Fruit fly (Drosophila melanogaster): ENCODE results near the gene CG33107.

Gene CG33107

DNA sequence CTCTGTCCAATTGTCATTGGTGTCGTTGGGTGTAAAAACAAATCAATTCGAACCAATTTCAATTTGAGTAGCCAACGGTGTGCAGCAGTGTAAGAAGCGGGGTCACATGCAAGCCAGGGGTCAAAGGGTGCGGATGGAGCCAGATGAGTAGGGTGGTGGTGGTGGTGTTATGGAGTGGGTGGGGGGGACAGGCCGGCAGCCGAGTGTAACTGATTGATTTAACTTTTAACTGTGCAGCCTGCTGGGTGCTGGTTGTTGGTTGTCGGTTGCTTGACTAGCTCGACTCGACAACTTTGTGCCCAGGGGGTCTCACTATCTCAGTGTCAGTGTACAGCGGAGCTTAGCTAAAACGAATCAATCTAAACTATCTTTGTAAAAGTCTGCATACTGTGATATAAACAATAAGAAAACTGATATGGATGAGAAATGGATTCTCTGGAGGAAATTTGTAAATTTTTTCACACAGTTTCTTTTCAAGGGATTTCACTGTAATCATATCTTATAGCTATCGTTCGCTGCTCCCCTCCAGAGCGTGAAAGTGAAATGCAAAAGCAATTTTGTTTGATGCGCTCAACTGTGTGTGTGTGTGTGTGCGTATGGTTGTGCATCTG lies 12.9 kb upstream of the CG33107 start:
- TF ChIP-seq CTCF (optimal IDR thresholded peaks at IDR 0.05) = no peak
- no peak for TF ChIP-seq CG8478 (optimal IDR thresholded peaks at IDR 0.05)

DNA sequence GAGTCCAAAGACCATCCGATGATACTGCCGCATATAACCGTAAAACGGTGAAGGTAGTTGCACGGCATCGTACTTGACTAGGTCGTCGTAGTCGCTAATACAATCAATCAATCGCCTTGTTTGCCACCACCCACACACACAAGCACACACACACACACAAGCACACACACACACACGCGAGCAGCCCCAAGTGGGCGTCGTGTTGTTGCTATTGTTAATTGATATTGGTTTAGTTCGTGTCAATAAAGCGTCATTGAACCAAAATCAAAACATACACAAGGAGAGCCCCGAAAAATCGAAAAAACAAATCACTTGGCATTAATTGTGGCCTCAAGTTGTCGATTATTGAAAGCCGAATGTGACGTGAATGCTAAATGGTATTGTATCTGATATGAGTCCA lies 11.9 kb upstream of the CG33107 start:
- TF ChIP-seq CTCF (optimal IDR thresholded peaks at IDR 0.05) (no peak), CG8478 (optimal IDR thresholded peaks at IDR 0.05) (no peak)

DNA sequence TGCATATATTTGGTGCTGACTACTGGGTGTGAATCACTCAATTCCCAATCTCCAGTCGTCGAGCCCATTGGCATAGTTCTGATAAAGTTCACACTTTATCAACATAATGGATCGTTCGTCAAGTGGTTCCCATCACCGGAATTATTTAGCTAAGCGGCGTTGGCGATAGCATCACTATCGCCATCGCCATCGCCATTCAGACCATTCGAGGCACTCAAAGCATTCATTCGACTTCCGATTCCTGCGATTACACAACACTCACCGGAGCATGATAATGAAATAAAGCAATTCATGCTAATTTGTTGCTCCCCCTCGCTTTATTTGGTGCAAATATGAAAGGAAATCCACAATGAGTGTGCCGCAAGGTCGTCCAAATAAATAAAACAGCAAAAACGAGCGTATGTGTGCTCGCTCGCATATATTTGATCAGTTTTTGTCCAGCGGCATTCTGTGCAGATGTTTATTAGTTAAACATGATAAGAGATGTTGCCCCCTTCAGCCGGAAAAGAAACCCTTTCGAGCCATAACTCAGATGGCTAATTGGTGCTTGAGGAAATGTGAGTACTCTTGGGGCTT lies 10.9 kb upstream of the CG33107 start:
- TF ChIP-seq CG8478 (optimal IDR thresholded peaks at IDR 0.05) (no peak), CTCF (optimal IDR thresholded peaks at IDR 0.05) (no peak)

DNA sequence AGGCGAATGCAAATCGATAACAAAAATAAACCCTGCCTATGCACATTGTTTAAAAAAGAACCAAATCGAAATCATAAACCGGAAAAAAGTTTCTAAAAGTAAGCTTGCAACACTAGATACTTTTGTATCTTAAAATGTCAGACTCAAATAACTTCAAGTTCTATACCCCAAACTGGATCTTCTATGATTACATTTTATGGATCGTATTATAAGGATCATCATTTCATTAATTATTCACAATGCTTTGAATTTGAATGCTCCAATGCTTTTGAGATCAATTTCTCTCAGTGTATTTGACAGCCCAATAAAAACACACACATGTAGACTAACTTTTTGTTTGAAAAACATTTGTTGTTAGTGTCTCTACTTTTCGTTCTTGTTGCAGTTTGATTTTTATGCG lies 9.7 kb upstream of the CG33107 start:
- TF ChIP-seq CTCF (optimal IDR thresholded peaks at IDR 0.05) (no peak), CG8478 (optimal IDR thresholded peaks at IDR 0.05) (no peak)

DNA sequence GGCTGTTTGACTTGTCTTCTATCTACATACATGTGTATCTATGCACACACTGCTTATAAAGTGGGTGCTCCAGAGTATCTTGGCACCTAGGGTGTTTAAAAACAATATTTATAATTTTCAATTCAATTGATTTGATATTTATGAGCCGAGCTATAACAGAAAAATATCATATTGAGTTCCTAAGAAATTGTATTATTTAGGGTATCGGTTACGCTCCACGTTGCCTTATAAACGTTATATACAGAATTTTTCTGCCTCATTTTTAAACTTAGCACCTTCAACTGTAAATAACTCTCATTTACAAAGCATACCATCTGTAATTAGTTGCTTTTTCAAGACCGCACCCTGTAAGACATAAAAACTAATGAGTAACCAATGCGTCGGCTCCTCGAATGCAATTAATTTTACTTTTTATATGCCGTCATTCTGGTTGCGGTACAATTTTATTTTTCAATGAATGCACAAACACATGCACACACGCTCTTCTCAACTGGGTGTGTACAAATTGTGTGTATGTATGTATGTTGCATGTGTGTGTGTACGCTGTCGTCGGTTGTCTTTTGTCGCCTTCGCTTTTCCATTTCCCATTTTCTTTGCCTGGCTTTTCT lies 6.3 kb upstream of the CG33107 start:
- TF ChIP-seq CG8478 (optimal IDR thresholded peaks at IDR 0.05) (no peak), CTCF (optimal IDR thresholded peaks at IDR 0.05) (no peak)

DNA sequence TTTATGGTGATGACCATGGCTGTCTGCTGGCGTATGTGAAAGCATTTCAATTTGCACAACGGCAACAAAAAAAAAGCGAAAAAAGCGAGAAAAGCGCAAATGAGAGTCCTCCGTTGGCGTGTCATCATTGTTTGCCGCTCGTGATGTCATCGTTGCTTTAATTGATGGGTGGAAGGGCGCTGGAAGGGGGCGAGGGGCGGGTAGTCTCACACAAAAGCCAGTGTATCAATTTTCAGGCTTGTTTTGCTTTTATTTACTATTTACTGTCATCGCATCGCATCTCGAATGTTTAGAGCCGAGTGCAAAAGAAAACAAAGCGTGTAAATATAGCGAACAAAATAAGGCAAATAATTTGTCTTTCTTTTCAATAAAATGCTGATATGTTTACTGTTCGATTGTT lies 4.8 kb upstream of the CG33107 start:
- TF ChIP-seq CG8478 (optimal IDR thresholded peaks at IDR 0.05) (no peak), CTCF (optimal IDR thresholded peaks at IDR 0.05) (no peak)

DNA sequence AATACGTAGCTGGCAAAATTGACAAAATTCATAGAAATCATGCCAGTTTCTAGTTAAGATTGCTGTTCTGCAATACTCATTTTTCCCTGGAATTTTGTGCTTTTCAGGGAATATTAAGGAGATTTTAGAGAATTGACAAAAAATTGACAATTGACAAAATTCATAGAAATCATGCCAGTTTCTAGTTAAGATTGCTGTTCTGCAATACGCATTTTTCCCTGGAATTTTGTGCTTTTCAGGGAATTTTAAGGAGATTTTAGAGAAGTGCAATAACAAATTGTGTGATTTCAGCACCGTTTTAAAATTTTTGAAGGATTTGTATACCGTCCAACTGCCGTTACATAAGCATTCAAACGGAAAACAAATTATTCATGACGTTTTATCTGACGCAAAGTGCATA lies 4.2 kb upstream of the CG33107 start:
- TF ChIP-seq CTCF (optimal IDR thresholded peaks at IDR 0.05) = no peak
- TF ChIP-seq CG8478 (optimal IDR thresholded peaks at IDR 0.05) = no peak

DNA sequence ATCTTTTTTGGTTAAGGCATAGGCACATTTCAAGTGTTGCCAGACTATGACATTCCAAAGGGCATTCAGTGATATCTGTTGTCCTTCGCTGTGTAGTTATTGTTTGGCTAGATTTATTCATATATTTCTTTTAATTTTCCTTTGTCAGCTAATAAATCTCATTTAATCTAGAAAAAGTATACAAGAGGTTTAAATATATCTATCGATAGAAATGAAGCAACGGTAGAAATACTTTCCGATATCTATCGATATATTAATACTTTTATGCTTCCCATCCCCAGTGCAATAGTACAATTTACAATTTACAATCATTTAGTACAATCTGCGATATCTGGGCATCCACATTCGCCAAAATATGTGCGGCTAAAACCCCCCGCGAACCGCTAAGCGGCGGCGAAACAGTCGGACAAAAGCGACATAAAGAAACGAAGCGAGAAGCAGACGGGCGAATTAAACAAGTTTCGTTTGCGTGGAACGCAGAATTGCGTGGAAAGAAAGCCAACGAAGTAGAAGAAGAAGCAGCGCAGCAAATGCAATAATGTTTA lies 3.0 kb upstream of the CG33107 start, which contains the start of gene Efa6:
Efa6 (plus strand) TSS at position 337 of the 545 bp plus-strand sequence.
- TF ChIP-seq CG8478 (optimal IDR thresholded peaks at IDR 0.05) = no peak
- TF ChIP-seq CTCF (optimal IDR thresholded peaks at IDR 0.05) = no peak

DNA sequence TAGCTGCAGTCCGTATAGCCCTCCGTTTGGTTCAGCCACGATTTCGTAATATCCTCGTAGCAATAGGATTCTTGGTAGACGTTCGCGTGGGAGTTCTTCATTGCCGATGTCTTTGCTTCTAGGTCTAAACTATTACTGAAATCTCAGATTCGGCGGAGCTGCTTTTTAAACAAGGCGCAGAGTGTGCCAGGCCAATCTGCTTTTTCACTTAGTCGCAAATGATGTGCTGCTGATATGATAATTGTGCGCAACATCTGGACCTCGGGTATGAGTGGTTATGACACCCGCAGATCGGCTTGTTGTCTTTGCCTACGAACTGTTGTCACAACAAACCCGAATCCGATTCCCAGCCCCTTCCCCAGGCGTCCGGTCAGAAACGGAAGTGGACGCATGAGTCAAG lies 2.0 kb upstream of the CG33107 start, which contains the start of gene btn:
btn (minus strand) TSS at position 101 of the 400 bp plus-strand sequence.
- TF ChIP-seq CTCF (optimal IDR thresholded peaks at IDR 0.05) (no peak), CG8478 (optimal IDR thresholded peaks at IDR 0.05) (no peak)

DNA sequence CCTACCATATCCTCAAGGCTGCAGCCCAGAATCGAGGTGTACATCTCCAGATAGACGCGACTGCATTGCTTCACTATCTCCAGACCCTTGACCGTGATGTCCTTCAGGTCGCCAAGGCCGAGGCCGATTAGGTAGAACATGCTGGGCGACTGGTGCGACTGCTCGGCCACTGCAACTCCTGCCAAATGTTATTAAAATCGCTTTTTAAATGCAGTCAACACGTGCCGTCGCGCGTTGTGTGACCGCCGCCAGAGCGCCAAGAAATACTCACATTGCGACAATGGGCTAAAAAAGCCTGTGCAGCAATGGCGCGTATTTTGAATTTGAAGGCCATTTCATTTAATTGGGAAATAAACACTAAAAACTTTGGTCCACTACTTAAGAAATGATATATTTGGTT lies 1.5 kb downstream of the CG33107 start, which contains the start of gene Dph5:
Dph5 (minus strand) TSS at position 245 of the 400 bp plus-strand sequence.
- TF ChIP-seq CTCF (optimal IDR thresholded peaks at IDR 0.05) (peak in 1 of 2 experiments; percentile 26), CG8478 (optimal IDR thresholded peaks at IDR 0.05) (no peak)

DNA sequence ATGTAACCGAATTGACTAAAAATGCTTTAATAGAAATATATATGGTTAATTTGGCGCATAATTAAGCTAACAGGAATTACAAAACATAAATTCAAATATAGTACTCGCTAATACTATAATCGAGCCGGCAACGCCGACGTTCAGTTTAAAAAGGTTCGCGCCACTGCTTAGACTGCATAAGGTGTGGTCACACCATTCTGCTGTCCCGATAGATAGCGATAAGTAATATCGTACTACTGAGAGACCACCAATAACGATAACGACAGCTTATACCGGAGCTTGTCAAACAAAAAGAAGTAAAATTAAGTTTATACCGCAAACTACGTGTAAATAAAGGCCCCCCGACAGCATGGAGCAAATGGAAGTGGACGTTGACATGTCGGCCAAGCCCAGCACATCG lies 4.0 kb downstream of the CG33107 start, which contains the start of gene CSN6:
CSN6 (plus strand) TSS at position 228 of the 400 bp plus-strand sequence.
- no peak for TF ChIP-seq CG8478 (optimal IDR thresholded peaks at IDR 0.05)
- TF ChIP-seq CTCF (optimal IDR thresholded peaks at IDR 0.05) = peak; percentile 50 to 57

DNA sequence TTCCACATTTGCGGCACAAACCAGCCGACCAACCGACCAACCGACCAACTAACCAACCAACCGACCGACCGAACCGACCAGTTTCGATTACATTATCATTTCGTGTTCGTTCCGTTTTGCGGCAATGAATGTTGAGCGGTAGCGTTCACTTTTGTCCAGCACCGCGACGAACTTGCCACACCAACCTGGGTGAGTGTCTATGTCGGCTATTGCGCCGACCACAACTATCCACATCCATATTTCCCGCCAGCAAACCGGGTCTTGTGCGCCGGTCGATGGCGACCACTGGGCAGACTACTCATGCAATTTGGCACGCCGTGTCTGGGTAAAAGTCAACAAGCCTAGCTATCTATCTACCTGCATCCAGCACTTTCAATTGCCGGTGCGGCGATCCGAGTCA lies 7.5 kb downstream of the CG33107 start:
- TF ChIP-seq CG8478 (optimal IDR thresholded peaks at IDR 0.05) (no peak), CTCF (optimal IDR thresholded peaks at IDR 0.05) (no peak)

DNA sequence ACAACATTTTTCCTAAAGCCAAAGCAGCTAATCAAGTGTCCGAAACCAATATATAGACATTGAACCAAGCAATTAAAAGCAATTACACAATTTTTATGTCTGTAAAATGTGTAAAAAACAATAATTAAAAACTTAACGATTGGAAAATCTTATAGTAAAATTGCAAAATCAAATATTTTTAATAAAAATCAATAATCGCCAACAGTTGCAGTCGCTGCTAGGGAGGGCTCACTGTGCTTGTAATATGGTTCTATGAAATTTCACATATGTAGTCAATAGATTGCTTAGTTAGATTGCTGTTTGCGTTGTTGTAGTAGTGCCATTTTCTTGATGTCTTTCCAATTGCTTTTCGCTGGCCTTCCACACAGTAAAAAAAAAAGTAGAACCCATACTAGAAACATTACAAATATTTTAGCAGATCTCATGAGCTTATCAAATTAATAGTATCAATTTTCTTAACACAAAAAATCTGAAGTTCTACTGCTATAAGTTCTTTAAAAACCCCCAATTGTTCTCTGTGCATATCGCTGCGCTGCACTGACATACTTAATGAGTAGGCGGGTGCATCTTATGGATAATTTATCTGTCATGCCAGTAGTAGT lies 8.3 kb downstream of the CG33107 start:
- TF ChIP-seq CTCF (optimal IDR thresholded peaks at IDR 0.05) = no peak
- TF ChIP-seq CG8478 (optimal IDR thresholded peaks at IDR 0.05) = no peak

DNA sequence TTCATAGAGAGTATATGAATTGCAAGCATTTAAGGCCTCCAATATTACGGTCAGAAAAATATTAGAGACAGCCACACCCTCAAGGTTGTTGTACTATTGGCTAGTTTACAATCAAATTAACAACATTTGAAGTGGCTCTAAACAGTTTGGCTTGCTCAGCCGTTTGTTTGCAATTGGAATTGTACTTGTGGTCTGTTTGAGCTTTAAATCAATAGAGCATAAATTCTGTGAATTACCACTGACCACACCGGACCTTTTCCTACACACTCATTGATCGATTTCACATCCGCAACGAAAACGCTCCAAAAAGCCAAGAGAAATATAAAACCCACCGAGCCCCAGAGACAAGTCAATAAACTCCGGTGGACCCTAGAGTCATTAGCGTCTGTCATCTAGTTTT lies 10.9 kb downstream of the CG33107 start:
- TF ChIP-seq CG8478 (optimal IDR thresholded peaks at IDR 0.05) (no peak), CTCF (optimal IDR thresholded peaks at IDR 0.05) (no peak)

DNA sequence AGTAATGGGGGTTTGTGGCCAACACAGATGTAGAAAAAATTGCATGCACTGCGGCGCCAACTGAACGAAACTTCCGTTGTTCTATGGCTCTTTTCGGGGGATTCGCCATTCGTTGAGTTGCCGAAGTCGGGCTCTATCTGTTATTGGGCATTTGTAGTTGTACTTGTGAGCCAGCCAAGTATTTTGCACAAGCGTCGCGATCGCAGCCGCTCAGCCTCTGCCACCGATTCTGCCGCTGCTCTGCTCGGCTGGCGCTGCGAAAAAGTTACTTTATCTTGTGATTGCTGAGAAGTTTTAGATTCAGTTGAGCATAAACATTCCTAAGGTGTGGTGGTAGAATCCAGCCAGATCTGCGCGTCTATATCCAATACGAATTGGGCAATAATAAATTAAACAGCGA lies 14.6 kb downstream of the CG33107 start, which contains the start of gene CG33110:
CG33110 (plus strand) TSS at position 301 of the 400 bp plus-strand sequence.
- no peak for TF ChIP-seq CG8478 (optimal IDR thresholded peaks at IDR 0.05)
- no peak for TF ChIP-seq CTCF (optimal IDR thresholded peaks at IDR 0.05)
